Worm (Caenorhabditis elegans) whole organism, early embryonic: ENCODE measurements around the gene F45F2.9.
A peak's percentile ranks its signal among the peaks of the same experiment; 100 is the strongest.

Source experiments
- B0310.2 ChIP-seq: sonication (generic microtip); optimal IDR thresholded peaks from 2 replicates; lab custom pipeline; 2016; ENCODE audit warnings: mild to moderate bottlenecking, missing genetic modification characterization, missing compliant biosample characterization
- F13C5.2 ChIP-seq: sonication (generic microtip); optimal IDR thresholded peaks from 2 replicates; lab custom pipeline; 2017; ENCODE audit warnings: mild to moderate bottlenecking, missing genetic modification characterization, inconsistent platforms, missing compliant biosample characterization
- aly-1 ChIP-seq: sonication (generic microtip); optimal IDR thresholded peaks from 2 replicates; lab custom pipeline; 2016; ENCODE audit warnings: missing genetic modification characterization, missing compliant biosample characterization
- ama-1 ChIP-seq: fragments of 150-350 bp; optimal IDR thresholded peaks from 2 replicates; lab custom pipeline; 2014
- ceh-13 ChIP-seq: fragments of 200-800 bp; sonication (Bioruptor generic); optimal IDR thresholded peaks from 2 replicates; lab custom pipeline; 2018; ENCODE audit warnings: mild to moderate bottlenecking, missing genetic modification characterization, missing compliant biosample characterization
- ceh-36 ChIP-seq: sonication (generic microtip); optimal IDR thresholded peaks from 2 replicates; lab custom pipeline; 2016; ENCODE audit warnings: missing genetic modification characterization, inconsistent platforms, missing compliant biosample characterization
- ets-7 ChIP-seq: sonication (generic microtip); optimal IDR thresholded peaks from 2 replicates; lab custom pipeline; 2016; ENCODE audit warnings: missing genotype, missing genetic modification characterization, missing compliant biosample characterization
- flt-1 ChIP-seq: fragments of 200-800 bp; sonication (Bioruptor generic); IDR thresholded peaks from 2 replicates; pipeline ENCODE4 v1.3.6; 2022; ENCODE audit warnings: missing genetic modification characterization, missing compliant biosample characterization
- hmbx-1 ChIP-seq: sonication (generic microtip); optimal IDR thresholded peaks from 2 replicates; lab custom pipeline; 2016; ENCODE audit warnings: mild to moderate bottlenecking, missing genetic modification characterization, missing compliant biosample characterization
- hmg-4 ChIP-seq: fragments of 200-800 bp; sonication (Bioruptor generic); optimal IDR thresholded peaks from 2 replicates; lab custom pipeline; 2018; ENCODE audit warnings: mild to moderate bottlenecking, missing genetic modification characterization, missing compliant biosample characterization
- hnd-1 ChIP-seq: sonication (generic microtip); optimal IDR thresholded peaks from 2 replicates; lab custom pipeline; 2016; ENCODE audit warnings: missing genetic modification characterization, missing compliant biosample characterization
- pes-1 ChIP-seq: fragments of 200-800 bp; sonication (Bioruptor generic); IDR thresholded peaks from 2 replicates; pipeline ENCODE4 v1.3.6; 2022; ENCODE audit warnings: missing genetic modification reagents, missing genetic modification characterization, missing compliant biosample characterization
- scrt-1 ChIP-seq: fragments of 200-800 bp; sonication (Bioruptor generic); IDR thresholded peaks from 2 replicates; pipeline ENCODE4 v1.3.6; 2022; ENCODE audit warnings: missing genetic modification characterization, missing compliant biosample characterization
- sea-1 ChIP-seq: fragments of 200-800 bp; sonication (Bioruptor generic); conservative IDR thresholded peaks from 2 replicates; pipeline ENCODE4 v1.3.6; 2022; ENCODE audit warnings: missing genetic modification characterization, missing compliant biosample characterization
- tbx-11 ChIP-seq: fragments of 200-800 bp; sonication (Bioruptor generic); IDR thresholded peaks from 2 replicates; pipeline ENCODE4 v1.3.6; 2022; ENCODE audit warnings: missing genetic modification characterization, missing compliant biosample characterization
- tbx-37 ChIP-seq: fragments of 200-800 bp; sonication (Bioruptor generic); conservative IDR thresholded peaks from 2 replicates; pipeline ENCODE4 v1.3.6; 2022; ENCODE audit warnings: missing genetic modification reagents, missing genetic modification characterization, missing compliant biosample characterization
- tra-4 ChIP-seq: sonication (generic microtip); optimal IDR thresholded peaks from 2 replicates; lab custom pipeline; 2017; ENCODE audit warnings: missing genetic modification characterization, missing compliant biosample characterization

Gene F45F2.9

ce11 chrV:8518822-8519392 is 5.6 kb upstream of the F45F2.9 start, which contains the start of gene F45F2.10:
F45F2.10 (minus strand) TSS chrV:8518872.
- TF ChIP-seq hmbx-1 (tag; lab: Kevin White, UChicago) (no peak), hnd-1 (tag; lab: Kevin White, UChicago) (no peak), ets-7 (tag; lab: Kevin White, UChicago) (no peak), ama-1 (lab: Kevin White, UChicago) (no peak), ceh-13 (GFP tag; lab: Kevin White, UChicago) (no peak), aly-1 (tag; lab: Kevin White, UChicago) (no peak), tbx-37 (GFP tag; lab: Robert Waterston, UW) (no peak), hmg-4 (GFP tag; lab: Kevin White, UChicago) (no peak), F13C5.2 (tag; lab: Kevin White, UChicago) (no peak), pes-1 (GFP tag; lab: Robert Waterston, UW) (no peak), sea-1 (no peak), tra-4 (no peak), tbx-11 (GFP tag; lab: Robert Waterston, UW) (no peak), ceh-36 (tag; lab: Kevin White, UChicago) (no peak), scrt-1 (no peak), B0310.2 (tag; lab: Kevin White, UChicago) (no peak), flt-1 (GFP tag; lab: Robert Waterston, UW) (no peak)

DNA sequence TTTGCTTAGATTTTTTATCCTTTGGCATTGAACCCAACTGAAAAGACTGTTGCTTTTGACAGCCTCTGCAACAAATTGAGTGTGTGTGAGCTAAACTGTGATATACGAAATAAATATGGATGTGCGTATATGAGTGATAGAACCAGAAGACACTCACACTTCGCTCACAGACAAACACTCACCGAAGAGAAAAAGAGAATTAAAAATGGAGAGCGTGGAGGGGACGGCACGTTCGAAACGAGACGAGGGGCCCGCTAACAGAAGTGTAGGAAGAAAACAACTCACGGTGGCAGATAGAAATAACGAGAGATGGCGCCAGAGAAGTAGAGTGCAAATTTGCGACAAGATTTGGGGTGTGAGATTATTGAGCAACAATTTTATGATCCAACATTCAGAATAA is 5.0 kb upstream of the F45F2.9 start:
- no peak for TF ChIP-seq ceh-36 (tag; lab: Kevin White, UChicago)
- TF ChIP-seq ets-7 (tag; lab: Kevin White, UChicago) = no peak
- no peak for TF ChIP-seq hmbx-1 (tag; lab: Kevin White, UChicago)
- TF ChIP-seq tra-4 = no peak
- TF ChIP-seq B0310.2 (tag; lab: Kevin White, UChicago) = no peak
- TF ChIP-seq tbx-11 (GFP tag; lab: Robert Waterston, UW) = no peak
- TF ChIP-seq F13C5.2 (tag; lab: Kevin White, UChicago) = no peak
- no peak for TF ChIP-seq pes-1 (GFP tag; lab: Robert Waterston, UW)
- no peak for TF ChIP-seq aly-1 (tag; lab: Kevin White, UChicago)
- TF ChIP-seq tbx-37 (GFP tag; lab: Robert Waterston, UW) = no peak
- TF ChIP-seq sea-1 = no peak
- TF ChIP-seq ceh-13 (GFP tag; lab: Kevin White, UChicago) = no peak
- no peak for TF ChIP-seq ama-1 (lab: Kevin White, UChicago)
- no peak for TF ChIP-seq hnd-1 (tag; lab: Kevin White, UChicago)
- TF ChIP-seq flt-1 (GFP tag; lab: Robert Waterston, UW) = no peak
- TF ChIP-seq scrt-1 = no peak
- no peak for TF ChIP-seq hmg-4 (GFP tag; lab: Kevin White, UChicago)

ce11 chrV:8517711-8518110 is 4.5 kb upstream of the F45F2.9 start:
- TF ChIP-seq tra-4 (no peak), ets-7 (tag; lab: Kevin White, UChicago) (no peak), ceh-13 (GFP tag; lab: Kevin White, UChicago) (no peak), flt-1 (GFP tag; lab: Robert Waterston, UW) (no peak)

ce11 chrV:8516426-8516825 is 3.2 kb upstream of the F45F2.9 start:
- TF ChIP-seq tra-4 (no peak), F13C5.2 (tag; lab: Kevin White, UChicago) (no peak), hnd-1 (tag; lab: Kevin White, UChicago) (no peak)

DNA sequence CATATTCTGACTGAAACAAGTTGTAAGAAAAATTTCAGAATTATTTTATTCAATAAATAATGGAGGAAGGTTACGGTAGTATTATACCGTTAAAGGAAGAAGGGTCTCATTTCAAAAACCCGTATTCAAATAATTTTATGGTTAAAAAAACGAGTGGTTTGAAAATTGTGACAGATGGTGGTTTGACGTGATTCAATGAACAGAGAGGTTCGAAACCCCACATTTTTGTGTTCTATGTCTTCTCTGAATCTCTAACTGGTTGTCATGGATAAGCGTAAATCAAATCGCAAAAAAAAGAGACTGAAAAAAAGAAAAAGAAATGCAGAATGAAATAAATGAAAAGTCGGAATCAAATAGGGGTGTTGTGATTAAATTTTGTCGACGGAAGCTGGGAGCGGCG is 5.9 kb downstream of the F45F2.9 start, which contains the start of gene ZK994.6:
Gene ZK994.6 (minus strand): TSS at position 101 of the 400 bp plus-strand sequence.
- TF ChIP-seq tra-4 (no peak), F13C5.2 (tag; lab: Kevin White, UChicago) (no peak), B0310.2 (tag; lab: Kevin White, UChicago) (no peak), ets-7 (tag; lab: Kevin White, UChicago) (no peak), hmg-4 (GFP tag; lab: Kevin White, UChicago) (no peak), sea-1 (no peak), ama-1 (lab: Kevin White, UChicago) (no peak), tbx-11 (GFP tag; lab: Robert Waterston, UW) (no peak), ceh-36 (tag; lab: Kevin White, UChicago) (no peak), aly-1 (tag; lab: Kevin White, UChicago) (no peak), scrt-1 (no peak)

- TF ChIP-seq tbx-37 (GFP tag; lab: Robert Waterston, UW) = peak; percentile 99
- peak; percentile 93 for TF ChIP-seq hmbx-1 (tag; lab: Kevin White, UChicago)
- peak; percentile 96 for TF ChIP-seq tra-4
- TF ChIP-seq ceh-36 (tag; lab: Kevin White, UChicago) = peak; percentile 98
- TF ChIP-seq F13C5.2 (tag; lab: Kevin White, UChicago) = peak; percentile 99
- peak; percentile 98 for TF ChIP-seq ceh-13 (GFP tag; lab: Kevin White, UChicago)
- TF ChIP-seq sea-1 = peak; percentile 100
- peak; percentile 97 for TF ChIP-seq hnd-1 (tag; lab: Kevin White, UChicago)
- peak; percentile 98 for TF ChIP-seq aly-1 (tag; lab: Kevin White, UChicago)
- peak; percentile 99 for TF ChIP-seq flt-1 (GFP tag; lab: Robert Waterston, UW)
- peak; percentile 99 for TF ChIP-seq tbx-11 (GFP tag; lab: Robert Waterston, UW)
- TF ChIP-seq pes-1 (GFP tag; lab: Robert Waterston, UW) = peak; percentile 99
- TF ChIP-seq hmg-4 (GFP tag; lab: Kevin White, UChicago) = peak; percentile 100
- TF ChIP-seq ets-7 (tag; lab: Kevin White, UChicago) = peak; percentile 96
- TF ChIP-seq B0310.2 (tag; lab: Kevin White, UChicago) = peak; percentile 98
- TF ChIP-seq ama-1 (lab: Kevin White, UChicago) = no peak
- TF ChIP-seq scrt-1 = peak; percentile 99
Observed at ce11 chrV:8500348-8500747, 12.9 kb downstream of the F45F2.9 start.

- TF ChIP-seq hnd-1 (tag; lab: Kevin White, UChicago) (no peak), flt-1 (GFP tag; lab: Robert Waterston, UW) (no peak), scrt-1 (no peak), ceh-36 (tag; lab: Kevin White, UChicago) (no peak), ama-1 (lab: Kevin White, UChicago) (no peak), hmbx-1 (tag; lab: Kevin White, UChicago) (no peak), tbx-37 (GFP tag; lab: Robert Waterston, UW) (no peak)
Observed at ce11 chrV:8499407-8499806, 13.9 kb downstream of the F45F2.9 start.
